Worm (Caenorhabditis elegans) whole organism, L4 larva: ENCODE measurements around the gene R02F2.8.
A peak's percentile ranks its signal among the peaks of the same experiment; 100 is the strongest.

ENCODE experiments used
- F10B5.3 ChIP-seq: sonication (generic microtip); optimal IDR thresholded peaks from 2 replicates; lab custom pipeline; 2016; ENCODE audit warnings: mild to moderate bottlenecking, missing genetic modification characterization, missing compliant biosample characterization
- F26F4.8 ChIP-seq: fragments of 200-800 bp; sonication (Bioruptor generic); conservative IDR thresholded peaks from 2 replicates; pipeline ENCODE4 v1.3.6; 2022; ENCODE audit warnings: missing genetic modification characterization, missing compliant biosample characterization
- T20F7.1 ChIP-seq: fragments of 200-800 bp; sonication (Bioruptor generic); optimal IDR thresholded peaks from 2 replicates; lab custom pipeline; 2018; ENCODE audit warnings: mild to moderate bottlenecking, missing genetic modification characterization, missing compliant biosample characterization
- T26A8.4 ChIP-seq: fragments of 200-800 bp; sonication (Bioruptor generic); IDR thresholded peaks from 2 replicates; pipeline ENCODE4 v1.3.6; 2022; ENCODE audit warnings: missing genetic modification characterization, missing compliant biosample characterization
- Y105C5A.15 ChIP-seq: fragments of 200-800 bp; sonication (Bioruptor generic); IDR thresholded peaks from 2 replicates; pipeline ENCODE4 v1.3.6; 2022; ENCODE audit warnings: missing genetic modification characterization, missing compliant biosample characterization
- ZK546.5 ChIP-seq, 2 experiments: sonication (generic microtip); optimal IDR thresholded peaks; 2 replicates each; lab custom pipeline; 2017; ENCODE audit warnings: missing biosample characterization in 2 of 2, missing genetic modification characterization in 2 of 2
- aly-2 ChIP-seq: sonication (generic microtip); optimal IDR thresholded peaks from 2 replicates; lab custom pipeline; 2018; ENCODE audit warnings: missing biosample characterization, missing genetic modification characterization
- ama-1 ChIP-seq: fragments of 150-350 bp; optimal IDR thresholded peaks from 2 replicates; lab custom pipeline; 2014; ENCODE audit warnings: inconsistent platforms, mixed read lengths
- ceh-28 ChIP-seq: fragments of 150-350 bp; optimal IDR thresholded peaks from 2 replicates; lab custom pipeline; 2014; ENCODE audit warnings: missing biosample characterization, missing genetic modification reagents, missing genetic modification characterization
- ceh-44 ChIP-seq: fragments of 200-800 bp; sonication (Bioruptor generic); IDR thresholded peaks from 2 replicates; pipeline ENCODE4 v1.3.6; 2022; ENCODE audit warnings: missing genetic modification reagents, missing genetic modification characterization, missing compliant biosample characterization
- ceh-62 ChIP-seq: sonication (generic microtip); optimal IDR thresholded peaks from 2 replicates; lab custom pipeline; 2017; ENCODE audit warnings: missing biosample characterization, missing genetic modification characterization
- ctbp-1 ChIP-seq: fragments of 200-800 bp; sonication (Bioruptor generic); IDR thresholded peaks from 2 replicates; pipeline ENCODE4 v1.3.6; 2022; ENCODE audit warnings: missing genetic modification reagents, missing genetic modification characterization, missing compliant biosample characterization
- daf-16 ChIP-seq, 3 experiments: sonication (generic microtip); optimal IDR thresholded peaks; 2 replicates each; lab custom pipeline; 2016 to 2017; ENCODE audit warnings: missing genetic modification characterization in 3 of 3, missing genetic modification reagents in 3 of 3, mild to moderate bottlenecking in 2 of 3, missing compliant biosample characterization in 2 of 3, missing biosample characterization in 1 of 3, moderate library complexity in 1 of 3
- daf-8 ChIP-seq: fragments of 200-800 bp; sonication (Bioruptor generic); IDR thresholded peaks from 2 replicates; pipeline ENCODE4 v1.3.6; 2022; ENCODE audit warnings: missing genetic modification characterization, missing compliant biosample characterization
- dmd-6 ChIP-seq: fragments of 200-800 bp; sonication (Bioruptor generic); IDR thresholded peaks from 2 replicates; pipeline ENCODE4 v1.3.6; 2022; ENCODE audit warnings: missing genetic modification reagents, missing genetic modification characterization, missing compliant biosample characterization
- dmd-9 ChIP-seq: fragments of 200-800 bp; sonication (Bioruptor generic); IDR thresholded peaks from 2 replicates; pipeline ENCODE4 v1.3.6; 2022; ENCODE audit warnings: missing genetic modification reagents, missing genetic modification characterization, missing compliant biosample characterization
- dpl-1 ChIP-seq: fragments of 150-350 bp; optimal IDR thresholded peaks from 2 replicates; lab custom pipeline; 2014; ENCODE audit warnings: missing biosample characterization, missing genetic modification reagents, missing genetic modification characterization
- egl-27 ChIP-seq: sonication (generic microtip); optimal IDR thresholded peaks from 3 replicates; lab custom pipeline; 2017; ENCODE audit warnings: missing biosample characterization, missing genetic modification reagents, missing genetic modification characterization
- egl-43 ChIP-seq: fragments of 200-800 bp; sonication (Bioruptor generic); IDR thresholded peaks from 2 replicates; pipeline ENCODE4 v1.3.6; 2022; ENCODE audit warnings: missing genetic modification reagents, missing genetic modification characterization, missing compliant biosample characterization
- gei-8 ChIP-seq: fragments of 200-800 bp; sonication (Bioruptor generic); optimal IDR thresholded peaks from 2 replicates; lab custom pipeline; 2018; ENCODE audit warnings: mild to moderate bottlenecking, missing genetic modification characterization, missing compliant biosample characterization
- hif-1 ChIP-seq, 2 experiments: sonication (generic microtip); optimal IDR thresholded peaks; 2 replicates each; lab custom pipeline; 2016 to 2017; ENCODE audit warnings: missing compliant biosample characterization in 2 of 2, missing genetic modification characterization in 2 of 2, missing genetic modification reagents in 2 of 2, missing genotype in 2 of 2, mild to moderate bottlenecking in 1 of 2
- hmg-1.1 ChIP-seq: fragments of 200-800 bp; sonication (Bioruptor generic); IDR thresholded peaks from 2 replicates; pipeline ENCODE4 v1.3.6; 2022; ENCODE audit warnings: missing genetic modification reagents, missing genetic modification characterization, missing compliant biosample characterization
- lim-7 ChIP-seq: fragments of 200-800 bp; sonication (Bioruptor generic); IDR thresholded peaks from 2 replicates; pipeline ENCODE4 v1.3.6; 2022; ENCODE audit warnings: missing genetic modification characterization, missing compliant biosample characterization
- lin-29 ChIP-seq: fragments of 200-800 bp; sonication (Bioruptor generic); IDR thresholded peaks from 2 replicates; pipeline ENCODE4 v1.3.6; 2022; ENCODE audit warnings: missing genetic modification reagents, missing genetic modification characterization, missing compliant biosample characterization
- lsy-2 ChIP-seq, 2 experiments: fragments of 150-350 bp in 1 of 2; sonication (generic microtip) in 1 of 2; optimal IDR thresholded peaks; 2 replicates each; lab custom pipeline; 2014 to 2017; ENCODE audit warnings: missing biosample characterization in 2 of 2, missing genetic modification characterization in 2 of 2
- mdl-1 ChIP-seq, 2 experiments: fragments of 150-350 bp in 1 of 2; sonication (generic microtip) in 1 of 2; optimal IDR thresholded peaks; 2 replicates each; lab custom pipeline; 2014 to 2017; ENCODE audit warnings: missing biosample characterization in 2 of 2, missing genetic modification characterization in 2 of 2
- mes-2 ChIP-seq: sonication (generic microtip); optimal IDR thresholded peaks from 2 replicates; lab custom pipeline; 2016; ENCODE audit warnings: missing genotype, mild to moderate bottlenecking, missing genetic modification characterization, missing compliant biosample characterization; ENCODE audit not compliant: poor library complexity, severe bottlenecking
- mxl-2 ChIP-seq: fragments of 200-800 bp; sonication (Bioruptor generic); conservative IDR thresholded peaks from 2 replicates; pipeline ENCODE4 v1.3.6; 2022; ENCODE audit warnings: missing genetic modification reagents, missing genetic modification characterization, missing compliant biosample characterization
- nhr-10 ChIP-seq: fragments of 150-350 bp; optimal IDR thresholded peaks from 2 replicates; lab custom pipeline; 2014; ENCODE audit warnings: missing biosample characterization, missing genetic modification characterization
- nhr-28 ChIP-seq: fragments of 150-350 bp; optimal IDR thresholded peaks from 2 replicates; lab custom pipeline; 2014; ENCODE audit warnings: missing biosample characterization, missing genetic modification characterization
- nhr-41 ChIP-seq: fragments of 200-800 bp; sonication (Bioruptor generic); IDR thresholded peaks from 2 replicates; pipeline ENCODE4 v1.3.6; 2022; ENCODE audit warnings: missing genetic modification reagents, missing genetic modification characterization, missing compliant biosample characterization
- nhr-6 ChIP-seq: fragments of 150-350 bp; optimal IDR thresholded peaks from 2 replicates; lab custom pipeline; 2014; ENCODE audit warnings: missing biosample characterization, missing genetic modification characterization
- nhr-76 ChIP-seq: fragments of 150-350 bp; optimal IDR thresholded peaks from 2 replicates; lab custom pipeline; 2014; ENCODE audit warnings: missing biosample characterization, missing genetic modification characterization
- nhr-77 ChIP-seq: fragments of 150-350 bp; optimal IDR thresholded peaks from 2 replicates; lab custom pipeline; 2014; ENCODE audit warnings: missing biosample characterization, missing genetic modification characterization
- pha-4 ChIP-seq, 2 experiments: fragments of 150-350 bp in 1 of 2; fragments of 200-800 bp in 1 of 2; sonication (Bioruptor generic) in 1 of 2; IDR thresholded peaks in 1 of 2; optimal IDR thresholded peaks in 1 of 2; 2 replicates each; pipeline versions ENCODE4 v1.3.6 to Lab custom; 2014 to 2022; ENCODE audit warnings: missing genetic modification characterization in 2 of 2, missing genetic modification reagents in 2 of 2, missing biosample characterization in 1 of 2, missing compliant biosample characterization in 1 of 2
- php-3 ChIP-seq: fragments of 200-800 bp; sonication (Bioruptor generic); IDR thresholded peaks from 2 replicates; pipeline ENCODE4 v1.3.6; 2022; ENCODE audit warnings: missing genetic modification reagents, missing genetic modification characterization, missing compliant biosample characterization
- rbr-2 ChIP-seq: sonication (generic microtip); optimal IDR thresholded peaks from 2 replicates; lab custom pipeline; 2016; ENCODE audit warnings: missing genotype, missing genetic modification characterization, missing compliant biosample characterization
- saeg-2 ChIP-seq: fragments of 200-800 bp; sonication (Bioruptor generic); IDR thresholded peaks from 2 replicates; pipeline ENCODE4 v1.3.6; 2022; ENCODE audit warnings: missing genetic modification reagents, missing genetic modification characterization, missing compliant biosample characterization
- sdz-12 ChIP-seq: fragments of 200-800 bp; sonication (Bioruptor generic); optimal IDR thresholded peaks from 2 replicates; lab custom pipeline; 2018; ENCODE audit warnings: mild to moderate bottlenecking, missing genetic modification characterization, missing compliant biosample characterization
- skn-1 ChIP-seq: fragments of 150-350 bp; optimal IDR thresholded peaks from 2 replicates; lab custom pipeline; 2014; ENCODE audit warnings: missing biosample characterization, missing genetic modification characterization
- snpc-4 ChIP-seq: fragments of 150-350 bp; optimal IDR thresholded peaks from 2 replicates; lab custom pipeline; 2014; ENCODE audit warnings: missing biosample characterization, missing genetic modification characterization
- unc-62 ChIP-seq, 3 experiments: fragments of 150-350 bp in 1 of 3; sonication (generic microtip); optimal IDR thresholded peaks in 2 of 3; peaks in 1 of 3; 1 replicate in 1 of 3; 2 replicates in 2 of 3; lab custom pipeline; 2014 to 2017; ENCODE audit warnings: missing biosample characterization in 3 of 3, missing genetic modification characterization in 3 of 3, missing genetic modification reagents in 3 of 3, missing genotype in 1 of 3
- zfp-3 ChIP-seq: fragments of 200-800 bp; sonication (Bioruptor generic); conservative IDR thresholded peaks from 2 replicates; pipeline ENCODE4 v1.3.6; 2022; ENCODE audit warnings: missing genetic modification reagents, missing genetic modification characterization, missing compliant biosample characterization
- zip-11 ChIP-seq: fragments of 200-800 bp; sonication (Bioruptor generic); IDR thresholded peaks from 2 replicates; pipeline ENCODE4 v1.3.6; 2022; ENCODE audit warnings: missing genetic modification characterization, missing compliant biosample characterization
- zip-2 ChIP-seq: fragments of 150-350 bp; optimal IDR thresholded peaks from 2 replicates; lab custom pipeline; 2014; ENCODE audit warnings: missing biosample characterization, missing genetic modification characterization
- ztf-11 ChIP-seq: fragments of 150-350 bp; optimal IDR thresholded peaks from 2 replicates; lab custom pipeline; 2014; ENCODE audit warnings: missing biosample characterization, missing genetic modification characterization
- ztf-7 ChIP-seq: fragments of 150-350 bp; optimal IDR thresholded peaks from 2 replicates; lab custom pipeline; 2014; ENCODE audit warnings: missing biosample characterization, missing genetic modification characterization

The R02F2.8 gene

DNA sequence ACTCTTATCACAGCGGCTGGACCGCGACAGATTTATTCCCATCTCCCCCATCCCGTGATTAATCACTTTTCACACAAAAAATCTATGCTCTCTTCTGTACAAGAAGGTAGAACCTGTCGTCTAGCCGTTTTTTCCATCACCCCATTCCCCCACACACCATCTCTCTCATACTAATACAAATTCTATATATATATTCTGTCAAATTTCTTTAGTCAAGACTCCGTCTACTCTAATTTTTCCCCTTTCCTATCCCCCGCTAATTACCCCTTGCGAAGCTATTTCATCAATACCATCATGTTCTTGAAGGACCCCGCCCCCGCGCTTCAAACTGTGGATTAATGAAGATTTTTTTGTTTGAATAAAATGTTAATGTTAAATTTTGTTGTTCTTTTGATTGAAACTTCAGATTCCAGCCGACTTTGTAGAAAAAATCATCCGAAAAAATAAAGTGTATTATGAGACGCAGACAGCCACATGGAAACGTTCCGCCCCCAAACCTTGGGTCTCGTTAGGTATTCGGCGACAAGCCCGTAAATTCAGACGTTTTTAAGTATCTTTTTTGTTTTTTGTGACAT, 11.0 kb upstream of the R02F2.8 start (continued):
- TF ChIP-seq php-3 (GFP tag; lab: Robert Waterston, UW) (peak; percentile 38), T20F7.1 (GFP tag; lab: Kevin White, UChicago) (peak; percentile 67), dmd-6 (peak; percentile 7; the same call in 1 of the 2 replicates), mdl-1 (tag; optimal IDR thresholded peaks at IDR 0.05; lab: Kevin White, UChicago) (peak in 1 of 2 experiments; percentile 18), rbr-2 (tag; lab: Kevin White, UChicago) (peak; percentile 4), mes-2 (tag; lab: Kevin White, UChicago) (peak; percentile 32), nhr-10 (peak; percentile 76), saeg-2 (GFP tag; lab: Robert Waterston, UW) (0 out of 2 replicates have a peak, but pooled peaks have one; percentile 11), zfp-3 (GFP tag; lab: Robert Waterston, UW) (peak; percentile 88; the same call in 1 of the 2 replicates)
- TF ChIP-seq, all 104 proteins: peak for 27

DNA sequence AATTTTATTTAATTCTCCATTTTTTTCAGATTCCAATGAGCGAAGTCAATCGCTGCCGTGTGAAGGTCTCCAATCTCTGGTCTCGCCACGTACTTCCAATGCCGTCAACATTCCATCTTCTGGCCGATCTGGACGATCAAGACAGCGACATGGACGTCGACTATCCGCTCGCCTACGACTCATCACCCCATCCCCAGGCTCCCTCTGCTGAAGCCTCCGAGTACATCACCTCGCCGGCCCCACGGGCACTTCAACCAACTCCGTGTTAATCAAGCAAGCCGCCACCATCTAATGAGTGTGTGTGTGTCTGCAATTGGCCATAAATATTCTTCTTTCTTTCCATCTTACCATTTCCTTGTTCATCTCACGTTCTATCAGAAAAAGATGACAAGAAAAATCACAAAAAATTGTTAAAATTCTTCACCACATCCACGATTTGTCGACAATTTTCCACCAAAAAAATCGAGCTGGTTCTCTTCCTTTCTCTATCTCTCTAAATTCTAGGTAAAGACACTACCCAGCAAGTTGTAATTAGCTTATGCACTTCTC, 10.5 kb upstream of the R02F2.8 start:
- TF ChIP-seq ceh-62 (tag; lab: Kevin White, UChicago) (no peak), zip-2 (tag; lab: Kevin White, UChicago) (no peak), unc-62 (GFP tag; optimal IDR thresholded peaks at IDR 0.05 in 1 of 2; lab: Kevin White, UChicago) (no peak), unc-62 (tag; optimal IDR thresholded peaks at IDR 0.05; lab: Kevin White, UChicago) (no peak), nhr-10 (no peak), ztf-11 (tag; lab: Kevin White, UChicago) (no peak), F10B5.3 (tag; lab: Kevin White, UChicago) (no peak), skn-1 (tag; lab: Kevin White, UChicago) (no peak), dpl-1 (GFP tag; lab: Kevin White, UChicago) (no peak), zfp-3 (GFP tag; lab: Robert Waterston, UW) (peak; percentile 29), nhr-41 (GFP tag; lab: Robert Waterston, UW) (no peak), nhr-28 (no peak), zip-11 (GFP tag; lab: Robert Waterston, UW) (no peak), snpc-4 (tag; lab: Kevin White, UChicago) (no peak), T26A8.4 (GFP tag; lab: Robert Waterston, UW) (no peak), Y105C5A.15 (GFP tag; lab: Robert Waterston, UW) (no peak), ztf-7 (tag; lab: Kevin White, UChicago) (no peak), egl-43 (peak; percentile 35; the same call in 1 of the 2 replicates), daf-16 (GFP tag; optimal IDR thresholded peaks at IDR 0.05; lab: Kevin White, UChicago) (no peak), daf-16 (tag; optimal IDR thresholded peaks at IDR 0.05; lab: Kevin White, UChicago) (no peak), pha-4 (GFP tag; IDR thresholded peaks at IDR 0.05; lab: Robert Waterston, UW) (peak; percentile 7; the same call in 1 of the 2 replicates), pha-4 (tag; optimal IDR thresholded peaks at IDR 0.05; lab: Kevin White, UChicago) (no peak), aly-2 (tag; lab: Kevin White, UChicago) (no peak), nhr-6 (tag; lab: Kevin White, UChicago) (no peak), lsy-2 (tag; optimal IDR thresholded peaks at IDR 0.05; lab: Kevin White, UChicago) (no peak), ceh-44 (GFP tag; lab: Robert Waterston, UW) (no peak), ZK546.5 (tag; optimal IDR thresholded peaks at IDR 0.05; lab: Kevin White, UChicago) (no peak), ceh-28 (no peak), ama-1 (lab: Kevin White, UChicago) (no peak), hif-1 (tag; optimal IDR thresholded peaks at IDR 0.05; lab: Kevin White, UChicago) (no peak), hmg-1.1 (GFP tag; lab: Robert Waterston, UW) (no peak), lin-29 (GFP tag; lab: Robert Waterston, UW) (0 out of 2 replicates have a peak, but pooled peaks have one; percentile 7), nhr-77 (tag; lab: Kevin White, UChicago) (peak; percentile 54), gei-8 (GFP tag; lab: Kevin White, UChicago) (no peak), ctbp-1 (GFP tag; lab: Robert Waterston, UW) (no peak), daf-8 (GFP tag; lab: Robert Waterston, UW) (no peak), egl-27 (tag; lab: Kevin White, UChicago) (no peak), lim-7 (GFP tag; lab: Robert Waterston, UW) (0 out of 2 replicates have a peak, but pooled peaks have one; percentile 51), mxl-2 (no peak), sdz-12 (no peak), nhr-76 (tag; lab: Kevin White, UChicago) (no peak), dmd-9 (GFP tag; lab: Robert Waterston, UW) (no peak), F26F4.8 (no peak)
